Fruit fly (Drosophila melanogaster): ENCODE measurements around the gene CG34307.

- TF ChIP-seq Hr38 (GFP tag; optimal IDR thresholded peaks at IDR 0.05) = no peak
- no peak for TF ChIP-seq CG31627 (GFP tag; optimal IDR thresholded peaks at IDR 0.05)
- TF ChIP-seq CG4318 (GFP tag; optimal IDR thresholded peaks at IDR 0.05) = no peak
- no peak for TF ChIP-seq fkh (GFP tag; optimal IDR thresholded peaks at IDR 0.05)
- peak; percentile 49 for TF ChIP-seq CG9139 (GFP tag; optimal IDR thresholded peaks at IDR 0.05)
- no peak for TF ChIP-seq Gug (GFP tag; IDR thresholded peaks at IDR 0.05)
- TF ChIP-seq CG11294 (GFP tag; IDR thresholded peaks at IDR 0.05) = no peak
- TF ChIP-seq topi (GFP tag; optimal IDR thresholded peaks at IDR 0.05) = no peak
- peak; percentile 31 for TF ChIP-seq fd59A (GFP tag; optimal IDR thresholded peaks at IDR 0.05)
These were observed 32.2 kb upstream of the CG34307 start for dm6 chr3R:11865132-11865531.

Data from whole organism, prepupa.